Fruit fly (Drosophila melanogaster) Kc167 (cell line): ENCODE measurements around the gene CG33687.

Experiments
- Myc ChIP-seq: fragments of >200 bp; optimal IDR thresholded peaks from 2 replicates; lab custom pipeline; 2017; ENCODE audit warnings: missing external identifiers
- Sin3A ChIP-seq: fragments of >200 bp; optimal IDR thresholded peaks from 2 replicates; lab custom pipeline; 2018; ENCODE audit warnings: missing external identifiers
- h ChIP-seq: fragments of >200 bp; optimal IDR thresholded peaks from 3 replicates; lab custom pipeline; 2018; ENCODE audit warnings: missing external identifiers
- insv ChIP-seq: fragments of >200 bp; optimal IDR thresholded peaks from 3 replicates; lab custom pipeline; 2018; ENCODE audit warnings: missing external identifiers
- psq ChIP-seq: fragments of >200 bp; optimal IDR thresholded peaks from 2 replicates; lab custom pipeline; 2017; ENCODE audit warnings: missing external identifiers
- ttk ChIP-seq: sonication (Bioruptor generic); optimal IDR thresholded peaks from 2 replicates; lab custom pipeline; 2017; ENCODE audit warnings: missing external identifiers

DNA sequence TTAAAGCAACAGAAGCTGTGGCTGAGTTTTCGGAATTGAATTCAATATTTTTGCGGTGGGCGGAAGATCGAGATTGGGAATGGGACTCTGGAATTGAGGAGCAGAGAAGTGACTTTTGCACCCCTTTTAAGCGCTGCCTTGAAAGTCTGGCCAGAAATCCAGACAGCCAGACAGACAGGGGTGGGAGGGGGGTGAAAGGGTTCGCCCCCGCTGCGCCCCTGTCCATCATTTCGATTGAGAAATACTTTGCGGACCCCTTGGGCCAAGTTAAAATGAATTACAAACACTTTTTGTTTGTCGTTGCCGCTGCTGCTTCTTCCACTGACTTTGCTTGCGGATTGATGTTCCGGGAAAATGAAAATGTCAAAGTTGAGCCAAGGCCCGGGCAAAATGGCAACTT, 14.2 kb upstream of the CG33687 start:
- no peak for TF ChIP-seq Sin3A
- TF ChIP-seq insv (lab: Kevin White, UChicago) = no peak
- TF ChIP-seq psq (lab: Kevin White, UChicago) = no peak
- TF ChIP-seq h (lab: Kevin White, UChicago) = no peak
- no peak for TF ChIP-seq ttk (lab: Kevin White, UChicago)
- TF ChIP-seq Myc (lab: Kevin White, UChicago) = no peak
